Fruit fly (Drosophila melanogaster) whole organism, pupa: ENCODE measurements around the gene loj.

Experiments used
- CG10348 ChIP-seq: fragments of 200-800 bp; sonication (Bioruptor generic); IDR thresholded peaks from 2 replicates; pipeline ENCODE4 v1.3.6; 2022; ENCODE audit warnings: missing biosample characterization, missing genetic modification characterization
- CG12605 ChIP-seq: fragments of 200-800 bp; sonication (Bioruptor generic); IDR thresholded peaks from 2 replicates; pipeline ENCODE4 v1.3.6; 2022; ENCODE audit warnings: missing biosample characterization, missing genetic modification characterization
- CG13204 ChIP-seq: fragments of 200-800 bp; sonication (Bioruptor generic); optimal IDR thresholded peaks from 2 replicates; lab custom pipeline; 2018; ENCODE audit warnings: missing biosample characterization, mild to moderate bottlenecking, missing genetic modification characterization, moderate library complexity
- CG14655 ChIP-seq: fragments of 200-800 bp; sonication (Bioruptor generic); optimal IDR thresholded peaks from 3 replicates; lab custom pipeline; 2017; ENCODE audit warnings: mild to moderate bottlenecking, missing biosample characterization, missing genetic modification reagents, missing genetic modification characterization
- CG15710 ChIP-seq: fragments of 200-800 bp; sonication (Bioruptor generic); optimal IDR thresholded peaks from 2 replicates; lab custom pipeline; 2018; ENCODE audit warnings: missing biosample characterization, mild to moderate bottlenecking, missing genetic modification characterization, moderate library complexity
- CG17806 ChIP-seq: fragments of 200-800 bp; sonication (Bioruptor generic); optimal IDR thresholded peaks from 2 replicates; lab custom pipeline; 2018; ENCODE audit warnings: missing biosample characterization, mild to moderate bottlenecking, missing genetic modification characterization, moderate library complexity
- CG32121 ChIP-seq: fragments of 200-800 bp; sonication (Bioruptor generic); IDR thresholded peaks from 2 replicates; pipeline ENCODE4 v1.3.6; 2022; ENCODE audit warnings: missing biosample characterization, missing genetic modification characterization
- CG34367 ChIP-seq: fragments of 200-800 bp; sonication (Bioruptor generic); optimal IDR thresholded peaks from 2 replicates; lab custom pipeline; 2018; ENCODE audit warnings: missing biosample characterization, mild to moderate bottlenecking, missing genetic modification characterization
- CG4496 ChIP-seq: fragments of 200-800 bp; sonication (Bioruptor generic); IDR thresholded peaks from 3 replicates; pipeline ENCODE4 v1.3.6; 2022; ENCODE audit warnings: missing biosample characterization, missing genetic modification characterization
- CG8159 ChIP-seq: fragments of 200-800 bp; sonication (Bioruptor generic); optimal IDR thresholded peaks from 3 replicates; lab custom pipeline; 2018; ENCODE audit warnings: missing biosample characterization, mild to moderate bottlenecking, missing genetic modification characterization, moderate library complexity
- CG8301 ChIP-seq: fragments of 200-800 bp; sonication (Bioruptor generic); optimal IDR thresholded peaks from 2 replicates; lab custom pipeline; 2018; ENCODE audit warnings: missing biosample characterization, mild to moderate bottlenecking, missing genetic modification characterization
- CG9948 ChIP-seq: fragments of 200-800 bp; sonication (Bioruptor generic); optimal IDR thresholded peaks from 2 replicates; lab custom pipeline; 2018; ENCODE audit warnings: missing biosample characterization, mild to moderate bottlenecking, missing genetic modification characterization, moderate library complexity
- D1 ChIP-seq: fragments of 200-800 bp; sonication (Bioruptor generic); optimal IDR thresholded peaks from 2 replicates; lab custom pipeline; 2018; ENCODE audit warnings: missing biosample characterization, mild to moderate bottlenecking, missing genetic modification characterization, moderate library complexity
- EcR ChIP-seq: fragments of 200-800 bp; sonication (Bioruptor generic); optimal IDR thresholded peaks from 3 replicates; lab custom pipeline; 2019; ENCODE audit warnings: missing biosample characterization, missing genetic modification characterization, mild to moderate bottlenecking, moderate library complexity, missing genetic modification reagents
- Ets98B ChIP-seq: fragments of 200-800 bp; sonication (Bioruptor generic); IDR thresholded peaks from 2 replicates; pipeline ENCODE4 v1.3.6; 2022; ENCODE audit warnings: missing biosample characterization, missing genetic modification characterization
- Pif1A ChIP-seq: fragments of 200-800 bp; sonication (Bioruptor generic); optimal IDR thresholded peaks from 3 replicates; lab custom pipeline; 2016; ENCODE audit warnings: missing biosample characterization, missing genetic modification characterization
- Pif1B ChIP-seq: fragments of 200-800 bp; sonication (Bioruptor generic); optimal IDR thresholded peaks from 3 replicates; lab custom pipeline; 2016; ENCODE audit warnings: missing biosample characterization, missing genetic modification characterization
- Snoo ChIP-seq: fragments of 200-800 bp; sonication (Bioruptor generic); optimal IDR thresholded peaks from 3 replicates; lab custom pipeline; 2017; ENCODE audit warnings: missing biosample characterization, mild to moderate bottlenecking, missing genetic modification characterization, inconsistent platforms
- fd96Ca ChIP-seq: fragments of 200-800 bp; sonication (Bioruptor generic); IDR thresholded peaks from 3 replicates; pipeline ENCODE4 v1.3.6; 2022; ENCODE audit warnings: missing biosample characterization, missing genetic modification characterization
- gl ChIP-seq: fragments of 200-800 bp; sonication (Bioruptor generic); optimal IDR thresholded peaks from 2 replicates; lab custom pipeline; 2018; ENCODE audit warnings: missing biosample characterization, mild to moderate bottlenecking, missing genetic modification characterization
- rn ChIP-seq: fragments of 200-800 bp; sonication (Bioruptor generic); IDR thresholded peaks from 2 replicates; pipeline ENCODE4 v1.3.6; 2022; ENCODE audit warnings: missing biosample characterization, missing genetic modification characterization

Gene loj

DNA sequence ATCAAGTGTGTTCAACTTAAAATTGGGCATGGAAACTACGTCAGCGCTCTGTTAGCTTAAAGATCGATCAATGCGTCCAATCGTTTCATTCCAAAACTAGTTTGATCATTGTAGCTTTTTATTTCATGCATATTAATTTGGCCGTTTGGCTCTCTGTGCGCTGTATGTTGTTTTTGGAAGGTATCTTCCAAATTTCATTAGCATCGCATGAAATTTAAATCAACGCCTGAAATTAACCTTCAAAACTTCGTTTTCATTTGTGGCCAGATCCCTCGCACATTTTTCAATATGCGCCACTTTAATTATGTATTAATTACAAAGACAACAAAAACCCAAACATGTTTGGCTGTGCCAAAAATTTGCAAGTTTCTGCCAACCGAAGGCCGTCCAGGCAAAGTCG lies 43.8 kb downstream of the loj start:
- TF ChIP-seq fd96Ca (GFP tag; lab: Robert Waterston, UW) = no peak
- no peak for TF ChIP-seq CG8159 (tag; lab: Kevin White, UChicago)
- TF ChIP-seq CG17806 (tag; lab: Kevin White, UChicago) = no peak
- no peak for TF ChIP-seq Ets98B (GFP tag; lab: Robert Waterston, UW)
- no peak for TF ChIP-seq Pif1A
- no peak for TF ChIP-seq gl (tag; lab: Kevin White, UChicago)
- TF ChIP-seq rn (GFP tag; lab: Robert Waterston, UW) = no peak
- TF ChIP-seq EcR = no peak
- no peak for TF ChIP-seq CG8301 (tag; lab: Kevin White, UChicago)
- no peak for TF ChIP-seq Pif1B
- no peak for TF ChIP-seq CG32121
- TF ChIP-seq Snoo (tag; lab: Kevin White, UChicago) = no peak
- no peak for TF ChIP-seq CG10348 (GFP tag; lab: Robert Waterston, UW)
- TF ChIP-seq CG9948 (tag; lab: Kevin White, UChicago) = no peak
- no peak for TF ChIP-seq CG13204 (GFP tag; lab: Kevin White, UChicago)
- no peak for TF ChIP-seq CG15710 (tag; lab: Kevin White, UChicago)
- TF ChIP-seq CG14655 = no peak
- no peak for TF ChIP-seq CG12605

DNA sequence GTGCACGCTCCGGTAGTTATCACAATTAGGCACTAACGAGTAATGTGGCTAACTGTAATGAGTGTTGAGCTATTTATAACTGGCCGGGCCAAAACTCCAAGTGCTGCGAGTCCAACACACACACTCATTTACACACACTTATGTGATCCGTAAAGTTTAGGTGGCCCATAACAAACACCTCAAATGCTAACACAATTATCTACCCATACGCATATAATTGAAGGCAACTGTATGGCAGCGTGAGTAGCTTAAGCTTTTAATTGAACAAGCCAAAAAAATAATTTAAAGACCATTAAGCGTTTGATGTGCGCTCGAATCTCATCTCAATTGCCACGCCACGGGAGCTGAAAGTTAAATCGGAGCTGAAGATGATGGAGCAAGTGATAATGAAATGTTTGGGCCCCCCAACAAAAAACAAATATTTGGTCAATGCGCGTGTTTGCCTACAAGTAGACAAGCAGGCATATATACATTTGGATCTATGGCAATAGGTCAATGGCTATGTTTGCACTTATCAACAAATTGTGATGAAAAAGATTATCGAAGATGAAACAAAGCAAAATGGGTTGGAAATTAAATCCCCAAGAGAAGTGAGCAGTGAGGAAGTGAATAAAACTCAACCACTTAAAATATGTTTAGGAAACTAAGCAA lies 45.3 kb downstream of the loj start, which contains the start of gene Cpr65Av:
Gene Cpr65Av, minus strand, starts transcription at position 51 of the 651 bp plus-strand sequence.
- TF ChIP-seq CG10348 (GFP tag; lab: Robert Waterston, UW) = no peak
- TF ChIP-seq fd96Ca (GFP tag; lab: Robert Waterston, UW) = no peak
- TF ChIP-seq Snoo (tag; lab: Kevin White, UChicago) = no peak
- no peak for TF ChIP-seq CG13204 (GFP tag; lab: Kevin White, UChicago)
- no peak for TF ChIP-seq EcR
- no peak for TF ChIP-seq CG14655
- no peak for TF ChIP-seq CG17806 (tag; lab: Kevin White, UChicago)
- TF ChIP-seq Ets98B (GFP tag; lab: Robert Waterston, UW) = no peak
- no peak for TF ChIP-seq Pif1A
- TF ChIP-seq CG4496 (GFP tag; lab: Robert Waterston, UW) = no peak
- TF ChIP-seq D1 = no peak
- no peak for TF ChIP-seq gl (tag; lab: Kevin White, UChicago)
- TF ChIP-seq rn (GFP tag; lab: Robert Waterston, UW) = no peak
- no peak for TF ChIP-seq CG32121
- TF ChIP-seq CG15710 (tag; lab: Kevin White, UChicago) = no peak
- TF ChIP-seq CG8301 (tag; lab: Kevin White, UChicago) = no peak
- no peak for TF ChIP-seq CG34367 (tag; lab: Kevin White, UChicago)
- TF ChIP-seq Pif1B = no peak
- no peak for TF ChIP-seq CG9948 (tag; lab: Kevin White, UChicago)
- no peak for TF ChIP-seq CG8159 (tag; lab: Kevin White, UChicago)
- TF ChIP-seq, all 21 proteins: peak for 0

DNA sequence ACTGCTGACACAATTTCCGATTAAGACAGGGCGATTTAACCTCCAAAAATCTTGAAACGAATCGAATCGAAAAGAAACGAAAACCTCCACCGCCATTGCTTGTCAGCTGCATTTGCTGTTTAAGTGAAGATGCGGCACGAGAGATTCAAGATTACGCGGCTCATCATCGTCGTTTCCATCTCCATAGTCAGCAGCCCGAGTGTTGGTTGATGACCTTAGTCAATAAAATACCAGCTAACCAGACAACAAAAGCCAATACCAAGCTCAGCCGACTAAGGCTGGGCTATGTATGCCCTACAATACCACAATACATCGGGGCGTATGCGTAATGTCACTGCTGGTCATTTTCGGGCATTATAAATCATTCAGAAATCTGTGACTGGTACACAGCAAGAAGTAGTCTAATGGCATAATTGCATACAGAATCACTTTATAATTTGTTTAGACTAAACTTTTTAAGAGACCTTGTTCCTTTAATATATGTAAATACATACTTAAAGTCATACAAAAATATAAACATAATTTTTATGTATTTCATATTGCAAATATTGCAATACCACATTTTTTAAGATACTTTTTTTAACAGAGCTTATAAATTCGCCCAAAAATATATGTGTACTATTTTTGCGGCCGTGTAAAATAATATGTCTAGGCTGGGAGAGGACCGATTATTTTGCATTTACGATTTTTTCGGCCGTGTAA lies 46.1 kb downstream of the loj start:
- TF ChIP-seq CG8159 (tag; lab: Kevin White, UChicago) (peak; percentile 8), CG14655 (no peak), EcR (peak; percentile 69)

DNA sequence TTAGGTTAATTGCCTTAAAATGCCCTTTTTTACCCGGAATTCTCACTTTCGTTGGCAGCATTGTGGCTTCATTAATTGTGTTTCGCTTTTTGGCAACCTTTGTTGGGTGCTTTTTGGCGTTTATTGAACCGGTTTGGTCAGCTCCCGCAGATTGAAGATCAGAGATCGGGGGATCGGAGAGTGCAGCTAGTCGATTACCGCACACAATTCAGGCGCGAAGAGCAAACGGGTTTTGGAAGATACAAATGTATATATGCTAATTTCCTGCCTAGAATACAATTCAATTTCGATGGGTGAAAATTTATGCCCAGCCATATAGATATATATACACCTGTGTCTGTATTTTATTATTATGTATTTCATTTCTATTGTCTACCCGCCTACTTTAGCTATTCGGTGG lies 46.8 kb downstream of the loj start:
- no peak for TF ChIP-seq rn (GFP tag; lab: Robert Waterston, UW)
- peak; percentile 59 for TF ChIP-seq EcR

DNA sequence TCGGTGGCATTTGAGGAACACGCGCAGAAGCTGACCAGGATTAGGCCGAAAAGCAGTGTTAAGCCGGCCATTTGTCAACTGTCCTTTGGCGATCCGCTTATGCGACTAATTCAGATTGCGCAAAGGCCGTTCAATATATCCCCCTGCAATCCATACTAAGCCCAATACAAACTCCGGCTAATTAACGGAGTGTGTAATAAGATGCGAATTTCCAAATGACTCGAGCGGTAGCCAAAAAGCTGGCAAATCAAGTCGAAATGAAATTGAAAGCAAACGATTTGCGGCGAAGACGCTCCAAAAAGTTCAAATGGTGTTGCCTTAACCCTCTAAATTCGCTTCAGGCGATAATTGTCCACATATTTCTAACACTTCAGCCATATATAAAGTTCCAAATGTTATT lies 47.5 kb downstream of the loj start, which contains the start of gene Cpr65Aw:
Gene Cpr65Aw, minus strand, starts transcription at position 101 of the 400 bp plus-strand sequence.
- no peak for TF ChIP-seq CG9948 (tag; lab: Kevin White, UChicago)
- TF ChIP-seq EcR = no peak
- no peak for TF ChIP-seq CG4496 (GFP tag; lab: Robert Waterston, UW)
- no peak for TF ChIP-seq CG13204 (GFP tag; lab: Kevin White, UChicago)
- TF ChIP-seq CG14655 = no peak
- TF ChIP-seq Ets98B (GFP tag; lab: Robert Waterston, UW) = no peak
- no peak for TF ChIP-seq D1
- no peak for TF ChIP-seq CG12605
- TF ChIP-seq Pif1B = no peak
- no peak for TF ChIP-seq rn (GFP tag; lab: Robert Waterston, UW)
- no peak for TF ChIP-seq CG32121
- no peak for TF ChIP-seq Snoo (tag; lab: Kevin White, UChicago)
- TF ChIP-seq CG10348 (GFP tag; lab: Robert Waterston, UW) = no peak
- no peak for TF ChIP-seq gl (tag; lab: Kevin White, UChicago)

DNA sequence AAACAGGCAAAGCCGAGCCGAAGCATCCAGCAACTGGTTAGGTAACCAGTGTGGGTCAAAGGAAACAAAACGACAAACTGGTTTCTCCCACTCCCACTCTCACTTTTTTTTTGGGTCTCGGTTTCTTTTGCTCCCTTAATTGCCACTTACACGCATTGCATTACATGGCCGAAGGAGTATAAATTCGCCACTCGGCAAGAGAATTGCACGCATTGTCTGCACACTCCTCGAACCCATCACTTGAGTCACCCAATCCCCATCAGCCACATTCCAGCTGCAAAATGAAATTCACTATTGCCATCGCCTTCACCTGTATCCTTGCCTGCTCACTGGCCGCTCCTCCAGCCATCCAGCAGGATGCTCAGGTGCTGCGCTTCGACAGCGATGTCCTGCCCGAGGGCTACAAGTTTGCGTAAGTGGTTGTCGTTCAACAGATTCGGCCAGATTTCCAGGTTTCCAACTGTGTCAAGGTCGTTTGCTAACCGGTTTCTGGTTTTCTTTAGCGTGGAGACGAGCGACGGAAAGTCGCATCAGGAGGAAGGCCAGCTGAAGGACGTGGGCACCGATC lies 48.5 kb downstream of the loj start, which contains the start of gene Lcp65Ad:
Gene Lcp65Ad, plus strand, starts transcription at position 208 of the 568 bp plus-strand sequence.
- TF ChIP-seq EcR (peak; percentile 36), CG13204 (GFP tag; lab: Kevin White, UChicago) (no peak)
